Worm (Caenorhabditis elegans) whole organism, L3 larva: ENCODE data around the gene ugt-7.

Source experiments
- ama-1 ChIP-seq: fragments of 150-350 bp; optimal IDR thresholded peaks from 2 replicates; lab custom pipeline; 2018
- elt-1 ChIP-seq: fragments of 150-350 bp; optimal IDR thresholded peaks from 2 replicates; lab custom pipeline; 2014; ENCODE audit warnings: missing biosample characterization, missing genetic modification characterization
- fos-1 ChIP-seq: fragments of 150-350 bp; optimal IDR thresholded peaks from 2 replicates; lab custom pipeline; 2014; ENCODE audit warnings: missing biosample characterization, missing genetic modification characterization
- nhr-11 ChIP-seq: fragments of 150-350 bp; optimal IDR thresholded peaks from 2 replicates; lab custom pipeline; 2014; ENCODE audit warnings: missing biosample characterization, missing genetic modification characterization
- sea-2 ChIP-seq: fragments of 150-350 bp; sonication (generic microtip); optimal IDR thresholded peaks from 4 replicates; lab custom pipeline; 2014; ENCODE audit warnings: missing biosample characterization, missing genetic modification reagents, missing genetic modification characterization
- snpc-4 ChIP-seq: fragments of 150-350 bp; optimal IDR thresholded peaks from 2 replicates; lab custom pipeline; 2014; ENCODE audit warnings: missing biosample characterization, missing genetic modification characterization

DNA sequence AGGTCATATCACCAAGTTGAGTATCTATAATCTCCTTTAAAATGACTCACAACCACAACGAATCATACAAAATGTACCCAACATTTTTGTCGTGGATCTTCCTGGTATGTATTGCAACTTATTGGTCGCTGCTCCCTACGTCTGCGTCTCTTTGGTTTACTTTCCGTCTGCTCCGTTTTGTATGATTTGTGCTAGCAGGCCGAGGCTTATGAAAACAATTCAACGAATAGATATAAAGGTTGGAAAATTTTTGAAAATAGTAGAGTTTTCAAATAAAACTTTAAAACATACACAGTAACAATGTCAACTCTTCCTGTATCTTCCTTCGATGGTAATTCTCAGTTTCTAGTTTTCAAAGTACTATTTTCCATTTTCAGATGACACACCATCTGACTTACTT lies 1.0 kb upstream of the ugt-7 start, which contains the start of gene srr-8:
- TF ChIP-seq nhr-11 (tag; lab: Kevin White, UChicago) (no peak), ama-1 (no peak), elt-1 (tag; lab: Kevin White, UChicago) (no peak), fos-1 (tag; lab: Kevin White, UChicago) (no peak), snpc-4 (tag; lab: Kevin White, UChicago) (no peak), sea-2 (no peak)
